Fruit fly (Drosophila melanogaster) whole organism, embryonic: ENCODE data around the gene Exo70.

ENCODE experiments used
- Abd-B ChIP-seq: fragments of 200-800 bp; sonication (Bioruptor generic); optimal IDR thresholded peaks from 2 replicates; lab custom pipeline; 2018; ENCODE audit warnings: missing biosample characterization, mild to moderate bottlenecking, missing genetic modification characterization, moderate library complexity
- Bgb ChIP-seq: fragments of 200-800 bp; sonication (Bioruptor generic); IDR thresholded peaks from 2 replicates; pipeline ENCODE4 v1.3.6; 2022; ENCODE audit warnings: missing biosample characterization, missing genetic modification characterization; ENCODE audit not compliant: partially characterized antibody
- CG10431 ChIP-seq: fragments of 200-800 bp; sonication (Bioruptor generic); optimal IDR thresholded peaks from 3 replicates; lab custom pipeline; 2018; ENCODE audit warnings: missing biosample characterization, mild to moderate bottlenecking, missing genetic modification characterization
- CG10654 ChIP-seq: fragments of 200-800 bp; sonication (Bioruptor generic); optimal IDR thresholded peaks from 2 replicates; lab custom pipeline; 2016; ENCODE audit warnings: missing biosample characterization, missing genetic modification characterization
- CG12155 ChIP-seq: fragments of 200-800 bp; sonication (Bioruptor generic); optimal IDR thresholded peaks from 3 replicates; lab custom pipeline; 2016; ENCODE audit warnings: missing biosample characterization, missing genetic modification characterization
- CG12219 ChIP-seq: fragments of 200-800 bp; sonication (Bioruptor generic); optimal IDR thresholded peaks from 3 replicates; lab custom pipeline; 2018; ENCODE audit warnings: missing biosample characterization, mild to moderate bottlenecking, missing genetic modification characterization
- CG12659 ChIP-seq: fragments of 200-800 bp; sonication (Bioruptor generic); optimal IDR thresholded peaks from 3 replicates; lab custom pipeline; 2017; ENCODE audit warnings: mild to moderate bottlenecking, missing biosample characterization, missing genetic modification reagents, missing genetic modification characterization
- CG13287 ChIP-seq: fragments of 200-800 bp; sonication (Bioruptor generic); IDR thresholded peaks from 2 replicates; pipeline ENCODE4 v1.3.6; 2022; ENCODE audit warnings: missing biosample characterization, missing genetic modification characterization; ENCODE audit not compliant: partially characterized antibody
- CG13296 ChIP-seq: fragments of 200-800 bp; sonication (Bioruptor generic); optimal IDR thresholded peaks from 3 replicates; lab custom pipeline; 2018; ENCODE audit warnings: missing biosample characterization, mild to moderate bottlenecking, missing genetic modification characterization
- CG1603 ChIP-seq: fragments of 200-800 bp; sonication (Bioruptor generic); optimal IDR thresholded peaks from 2 replicates; lab custom pipeline; 2019; ENCODE audit warnings: missing biosample characterization, mild to moderate bottlenecking, missing genetic modification characterization, moderate library complexity
- CG1647 ChIP-seq: fragments of 200-800 bp; sonication (Bioruptor generic); optimal IDR thresholded peaks from 3 replicates; lab custom pipeline; 2016; ENCODE audit warnings: missing biosample characterization, missing genetic modification characterization
- CG17328 ChIP-seq: fragments of 200-800 bp; sonication (Bioruptor generic); IDR thresholded peaks from 2 replicates; pipeline ENCODE4 v1.3.6; 2022; ENCODE audit warnings: missing biosample characterization, missing genetic modification characterization
- CG17612 ChIP-seq: fragments of 200-800 bp; sonication (Bioruptor generic); IDR thresholded peaks from 2 replicates; pipeline ENCODE4 v1.3.6; 2022; ENCODE audit warnings: missing biosample characterization, missing genetic modification characterization
- CG17829 ChIP-seq: fragments of 200-800 bp; optimal IDR thresholded peaks from 2 replicates; lab custom pipeline; 2019; ENCODE audit warnings: missing biosample characterization, mild to moderate bottlenecking, missing genetic modification characterization, moderate library complexity
- CG32532 ChIP-seq: fragments of 200-800 bp; sonication (Bioruptor generic); IDR thresholded peaks from 2 replicates; pipeline ENCODE4 v1.3.6; 2022; ENCODE audit warnings: missing biosample characterization, missing genetic modification characterization
- CG3838 ChIP-seq: fragments of 200-800 bp; sonication (Bioruptor generic); optimal IDR thresholded peaks from 3 replicates; lab custom pipeline; 2016; ENCODE audit warnings: missing biosample characterization, missing genetic modification characterization
- CG4282 ChIP-seq: fragments of 200-800 bp; sonication (Bioruptor generic); optimal IDR thresholded peaks from 2 replicates; lab custom pipeline; 2016; ENCODE audit warnings: missing biosample characterization, missing genetic modification characterization
- CG4854 ChIP-seq: fragments of 200-800 bp; sonication (Bioruptor generic); optimal IDR thresholded peaks from 2 replicates; lab custom pipeline; 2016; ENCODE audit warnings: missing biosample characterization, missing genetic modification characterization, inconsistent platforms
- CG7786 ChIP-seq: fragments of 200-800 bp; sonication (Bioruptor generic); optimal IDR thresholded peaks from 2 replicates; lab custom pipeline; 2016; ENCODE audit warnings: missing biosample characterization, missing genetic modification characterization
- CG9876 ChIP-seq: fragments of 200-800 bp; sonication (Bioruptor generic); optimal IDR thresholded peaks from 2 replicates; lab custom pipeline; 2016; ENCODE audit warnings: missing biosample characterization, missing genetic modification characterization
- CG9932 ChIP-seq: fragments of 200-800 bp; sonication (Bioruptor generic); IDR thresholded peaks from 2 replicates; pipeline ENCODE4 v1.3.6; 2022; ENCODE audit warnings: missing biosample characterization, missing genetic modification characterization
- Doc3 ChIP-seq: fragments of 200-800 bp; sonication (Bioruptor generic); IDR thresholded peaks from 3 replicates; pipeline ENCODE4 v1.3.6; 2022; ENCODE audit warnings: missing biosample characterization, missing genetic modification characterization; ENCODE audit not compliant: partially characterized antibody
- MBD-R2 ChIP-seq: fragments of 200-800 bp; sonication (Bioruptor generic); IDR thresholded peaks from 2 replicates; pipeline ENCODE4 v1.3.6; 2022; ENCODE audit warnings: missing biosample characterization, missing genetic modification characterization
- Med ChIP-seq: fragments of 200-800 bp; sonication (Bioruptor generic); peaks from one replicate; lab custom pipeline; 2016; ENCODE audit warnings: missing biosample characterization, missing genetic modification characterization, mild to moderate bottlenecking, inconsistent platforms, moderate library complexity
- NFAT ChIP-seq: fragments of 200-800 bp; sonication (Bioruptor generic); IDR thresholded peaks from 2 replicates; pipeline ENCODE4 v1.3.6; 2022; ENCODE audit warnings: missing biosample characterization, missing genetic modification characterization
- Ptx1 ChIP-seq: fragments of 200-800 bp; sonication (Bioruptor generic); IDR thresholded peaks from 2 replicates; pipeline ENCODE4 v1.3.6; 2022; ENCODE audit warnings: missing biosample characterization, missing genetic modification characterization
- Rx ChIP-seq: fragments of 200-800 bp; sonication (Bioruptor generic); IDR thresholded peaks from 2 replicates; pipeline ENCODE4 v1.3.6; 2022; ENCODE audit warnings: missing biosample characterization, missing genetic modification characterization
- Tbp ChIP-seq: fragments of >200 bp; optimal IDR thresholded peaks from 2 replicates; lab custom pipeline; 2018; ENCODE audit warnings: missing biosample characterization, missing genetic modification characterization
- Usf ChIP-seq: fragments of 200-800 bp; sonication (Bioruptor generic); optimal IDR thresholded peaks from 2 replicates; lab custom pipeline; 2017; ENCODE audit warnings: missing genotype, missing biosample characterization, missing genetic modification characterization
- Xrp1 ChIP-seq: fragments of 200-800 bp; sonication (Bioruptor generic); IDR thresholded peaks from 2 replicates; pipeline ENCODE4 v1.3.6; 2022; ENCODE audit warnings: missing biosample characterization, missing genetic modification characterization
- ac ChIP-seq: fragments of 200-800 bp; sonication (Bioruptor generic); optimal IDR thresholded peaks from 3 replicates; lab custom pipeline; 2017; ENCODE audit warnings: missing biosample characterization, mild to moderate bottlenecking, missing genetic modification characterization
- bbx ChIP-seq: fragments of 200-800 bp; sonication (Bioruptor generic); IDR thresholded peaks from 2 replicates; pipeline ENCODE4 v1.3.6; 2022; ENCODE audit warnings: missing biosample characterization, missing genetic modification characterization; ENCODE audit not compliant: partially characterized antibody
- bigmax ChIP-seq: fragments of 200-800 bp; sonication (Bioruptor generic); optimal IDR thresholded peaks from 2 replicates; lab custom pipeline; 2018; ENCODE audit warnings: missing biosample characterization, mild to moderate bottlenecking, missing genetic modification characterization
- br ChIP-seq: fragments of >200 bp; optimal IDR thresholded peaks from 2 replicates; lab custom pipeline; 2017
- dpn ChIP-seq, 2 experiments: fragments of 200-800 bp; sonication (Bioruptor generic); optimal IDR thresholded peaks; 3 replicates each; lab custom pipeline; 2016; ENCODE audit warnings: missing biosample characterization in 2 of 2, missing genetic modification characterization in 2 of 2
- en ChIP-seq: fragments of 200-800 bp; sonication (Bioruptor generic); optimal IDR thresholded peaks from 2 replicates; lab custom pipeline; 2016; ENCODE audit warnings: missing biosample characterization, missing genetic modification characterization
- fru ChIP-seq: fragments of >200 bp; optimal IDR thresholded peaks from 2 replicates; lab custom pipeline; 2017
- gem ChIP-seq: fragments of 200-800 bp; sonication (Bioruptor generic); optimal IDR thresholded peaks from 2 replicates; lab custom pipeline; 2019; ENCODE audit warnings: missing biosample characterization, mild to moderate bottlenecking, missing genetic modification characterization, moderate library complexity
- jigr1 ChIP-seq: fragments of 200-800 bp; sonication (Bioruptor generic); IDR thresholded peaks from 3 replicates; pipeline ENCODE4 v1.3.6; 2022; ENCODE audit warnings: missing biosample characterization, missing genetic modification characterization
- otp ChIP-seq: fragments of 200-800 bp; sonication (Bioruptor generic); IDR thresholded peaks from 3 replicates; pipeline ENCODE4, ENCODE4 v1.3.6; 2022; ENCODE audit warnings: missing biosample characterization, missing genetic modification characterization
- pan ChIP-seq, 4 experiments: fragments of >200 bp in 3 of 4; fragments of 200-800 bp in 1 of 4; sonication (Bioruptor generic) in 1 of 4; optimal IDR thresholded peaks in 3 of 4; IDR thresholded peaks in 1 of 4; 2 replicates each; pipeline versions ENCODE4 v1.3.6 to Lab custom; 2017 to 2022; ENCODE audit warnings: missing biosample characterization in 2 of 4, missing genetic modification characterization in 2 of 4, mixed read lengths in 1 of 4
- pb ChIP-seq: fragments of 200-800 bp; sonication (Bioruptor generic); optimal IDR thresholded peaks from 3 replicates; lab custom pipeline; 2016; ENCODE audit warnings: missing biosample characterization, missing genetic modification characterization
- prd ChIP-seq, 3 experiments: fragments of >200 bp in 2 of 3; fragments of 200-800 bp in 1 of 3; sonication (Bioruptor generic) in 1 of 3; optimal IDR thresholded peaks in 2 of 3; IDR thresholded peaks in 1 of 3; 2 replicates in 2 of 3; 3 replicates in 1 of 3; pipeline versions ENCODE4 v1.3.6 to Lab custom; 2017 to 2022; ENCODE audit warnings: missing biosample characterization in 1 of 3, missing genetic modification characterization in 1 of 3
- sc ChIP-seq, 3 experiments: fragments of >200 bp in 2 of 3; fragments of 200-800 bp in 1 of 3; sonication (Bioruptor generic) in 1 of 3; optimal IDR thresholded peaks; 2 replicates in 2 of 3; 3 replicates in 1 of 3; lab custom pipeline; 2017; ENCODE audit warnings: mild to moderate bottlenecking in 1 of 3, missing biosample characterization in 1 of 3, missing genetic modification characterization in 1 of 3, missing genetic modification reagents in 1 of 3
- schlank ChIP-seq: fragments of 200-800 bp; sonication (Bioruptor generic); optimal IDR thresholded peaks from 2 replicates; lab custom pipeline; 2018; ENCODE audit warnings: missing biosample characterization, mild to moderate bottlenecking, missing genetic modification characterization
- sens ChIP-seq: fragments of 200-800 bp; sonication (Bioruptor generic); peaks from one replicate; lab custom pipeline; 2016; ENCODE audit warnings: missing biosample characterization, missing genetic modification characterization
- sr ChIP-seq: fragments of 200-800 bp; sonication (Bioruptor generic); IDR thresholded peaks from 3 replicates; pipeline ENCODE4 v1.3.6; 2022; ENCODE audit warnings: missing biosample characterization, missing genetic modification characterization
- ssp ChIP-seq: fragments of 200-800 bp; sonication (Bioruptor generic); IDR thresholded peaks from 2 replicates; pipeline ENCODE4 v1.3.6; 2022; ENCODE audit warnings: missing biosample characterization, missing genetic modification characterization
- stc ChIP-seq: fragments of 200-800 bp; sonication (Bioruptor generic); IDR thresholded peaks from 2 replicates; pipeline ENCODE4 v1.3.6; 2022; ENCODE audit warnings: missing biosample characterization, missing genetic modification characterization
- wek ChIP-seq: fragments of 200-800 bp; sonication (Bioruptor generic); optimal IDR thresholded peaks from 3 replicates; lab custom pipeline; 2018; ENCODE audit warnings: missing biosample characterization, mild to moderate bottlenecking, missing genetic modification characterization, moderate library complexity
- zfh2 ChIP-seq: fragments of 200-800 bp; sonication (Bioruptor generic); optimal IDR thresholded peaks from 2 replicates; lab custom pipeline; 2016; ENCODE audit warnings: missing biosample characterization, missing genetic modification characterization

The Exo70 gene

DNA sequence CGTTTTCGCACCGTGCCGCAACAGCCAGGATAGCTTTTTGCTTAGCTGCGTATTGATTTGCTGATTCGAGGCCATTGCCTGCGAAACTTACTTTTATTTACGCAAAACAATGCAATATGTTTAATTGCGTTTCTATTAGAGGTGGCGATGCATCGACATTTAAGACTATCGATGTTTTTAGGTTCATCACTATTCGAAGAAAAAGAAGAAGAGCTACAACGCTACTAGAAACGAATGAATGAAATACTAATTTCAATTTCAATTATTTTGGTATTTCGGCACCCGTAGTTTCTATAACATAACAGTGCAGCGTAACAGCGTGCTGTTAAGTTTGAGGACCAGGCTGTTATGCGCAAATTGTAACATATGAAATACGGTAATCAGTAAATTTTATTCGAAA, 6.5 kb upstream of the Exo70 start, which contains the start of the genes Tpt, mkg-p and CG13667 (continued):
- TF ChIP-seq pan (optimal IDR thresholded peaks at IDR 0.05; lab: Kevin White, UChicago): no peak
- no peak for TF ChIP-seq pan (GFP tag; optimal IDR thresholded peaks at IDR 0.05 in 1 of 2, IDR thresholded peaks at IDR 0.05 in 1 of 2)
- TF ChIP-seq CG3838 (GFP tag; lab: Kevin White, UChicago): no peak
- TF ChIP-seq pb (GFP tag; lab: Kevin White, UChicago): no peak
- TF ChIP-seq bigmax (GFP tag; lab: Kevin White, UChicago): no peak
- TF ChIP-seq sens (GFP tag; lab: Kevin White, UChicago): peak; percentile 78
- peak; percentile 34 for TF ChIP-seq zfh2 (GFP tag; lab: Kevin White, UChicago)
- TF ChIP-seq CG10654: no peak
- TF ChIP-seq sr: no peak
- no peak for TF ChIP-seq CG17328
- TF ChIP-seq CG9876: no peak
- TF ChIP-seq Bgb (GFP tag; lab: Robert Waterston, UW): peak; percentile 84
- TF ChIP-seq CG12155 (GFP tag; lab: Kevin White, UChicago): no peak
- no peak for TF ChIP-seq Usf
- TF ChIP-seq Med (GFP tag; lab: Kevin White, UChicago): peak; percentile 76
- TF ChIP-seq sc (optimal IDR thresholded peaks at IDR 0.05; lab: Kevin White, UChicago): no peak
- no peak for TF ChIP-seq sc (GFP tag; optimal IDR thresholded peaks at IDR 0.05; lab: Kevin White, UChicago)
- no peak for TF ChIP-seq br
- peak; percentile 42 for TF ChIP-seq CG17829
- TF ChIP-seq CG10431 (GFP tag; lab: Kevin White, UChicago): no peak
- TF ChIP-seq ac (GFP tag; lab: Kevin White, UChicago): no peak
- no peak for TF ChIP-seq CG7786 (GFP tag; lab: Kevin White, UChicago)
- TF ChIP-seq CG4282 (GFP tag; lab: Kevin White, UChicago): no peak
- TF ChIP-seq Tbp: no peak
- peak; percentile 26 for TF ChIP-seq Abd-B
- peak; percentile 63; the same call in 2 of the 3 replicates for TF ChIP-seq Doc3 (GFP tag; lab: Robert Waterston, UW)
- no peak for TF ChIP-seq Ptx1 (GFP tag; lab: Robert Waterston, UW)
- TF ChIP-seq CG17612: no peak
- TF ChIP-seq MBD-R2 (GFP tag; lab: Robert Waterston, UW): peak; percentile 69; the same call in 1 of the 2 replicates
- TF ChIP-seq Rx: no peak
- TF ChIP-seq NFAT (GFP tag; lab: Robert Waterston, UW): no peak
- TF ChIP-seq Xrp1 (GFP tag; lab: Robert Waterston, UW): peak; percentile 8; the same call in 1 of the 2 replicates
- no peak for TF ChIP-seq wek
- TF ChIP-seq CG32532 (GFP tag; lab: Robert Waterston, UW): no peak
- no peak for TF ChIP-seq schlank (tag; lab: Kevin White, UChicago)
- TF ChIP-seq gem: no peak
- no peak for TF ChIP-seq CG4854 (GFP tag; lab: Kevin White, UChicago)
- no peak for TF ChIP-seq CG1647 (GFP tag; lab: Kevin White, UChicago)
- peak in 1 of 2 experiments; percentile 26 for TF ChIP-seq dpn (GFP tag; optimal IDR thresholded peaks at IDR 0.05; lab: Kevin White, UChicago)
- TF ChIP-seq otp (GFP tag; lab: Robert Waterston, UW): no peak
- TF ChIP-seq fru (lab: Kevin White, UChicago): no peak
- TF ChIP-seq stc: no peak
- peak; percentile 94 for TF ChIP-seq CG13287
- TF ChIP-seq CG12219 (GFP tag; lab: Kevin White, UChicago): no peak
- peak; percentile 91 for TF ChIP-seq bbx (GFP tag; lab: Robert Waterston, UW)
- peak; percentile 20; the same call in 1 of the 2 replicates for TF ChIP-seq CG9932 (GFP tag; lab: Robert Waterston, UW)
- TF ChIP-seq ssp (GFP tag; lab: Robert Waterston, UW): no peak
- peak; percentile 82 for TF ChIP-seq CG12659 (GFP tag; lab: Kevin White, UChicago)
- TF ChIP-seq CG1603 (tag; lab: Kevin White, UChicago): peak; percentile 97
- no peak for TF ChIP-seq prd (optimal IDR thresholded peaks at IDR 0.05; lab: Kevin White, UChicago)
- TF ChIP-seq prd (GFP tag; IDR thresholded peaks at IDR 0.05; lab: Robert Waterston, UW): 0 out of 3 replicates have a peak, but pooled peaks have one; percentile 21
- TF ChIP-seq CG13296 (GFP tag; lab: Kevin White, UChicago): no peak
- no peak for TF ChIP-seq jigr1 (GFP tag; lab: Robert Waterston, UW)
- TF ChIP-seq en (GFP tag; lab: Kevin White, UChicago): no peak
